Worm (Caenorhabditis elegans) whole organism, young adult: ENCODE data around the gene F31D4.5.
A peak's percentile ranks its signal among the peaks of the same experiment; 100 is the strongest.

Experiments
- B0336.3 ChIP-seq: fragments of 200-800 bp; sonication (Bioruptor generic); IDR thresholded peaks from 2 replicates; pipeline ENCODE4 v1.3.6; 2022; ENCODE audit warnings: missing genetic modification characterization, missing compliant biosample characterization
- D2030.7 ChIP-seq: fragments of 200-800 bp; sonication (Bioruptor generic); IDR thresholded peaks from 2 replicates; pipeline ENCODE4 v1.3.6; 2022; ENCODE audit warnings: missing genetic modification reagents, missing genetic modification characterization, missing compliant biosample characterization
- F23B12.7 ChIP-seq: sonication (generic microtip); optimal IDR thresholded peaks from 2 replicates; lab custom pipeline; 2017; ENCODE audit warnings: missing genetic modification characterization, mild to moderate bottlenecking, missing compliant biosample characterization, antibody characterized with exemption, moderate library complexity; ENCODE audit not compliant: insufficient read depth
- F37B4.10 ChIP-seq: fragments of 200-800 bp; sonication (Bioruptor generic); IDR thresholded peaks from 2 replicates; pipeline ENCODE4 v1.3.6; 2022; ENCODE audit warnings: missing genetic modification characterization, missing compliant biosample characterization
- F55B11.4 ChIP-seq: sonication (generic microtip); optimal IDR thresholded peaks from 2 replicates; lab custom pipeline; 2016; ENCODE audit warnings: missing compliant biosample characterization, missing genetic modification characterization, borderline replicate concordance; ENCODE audit not compliant: insufficient read depth
- K11D2.4 ChIP-seq: fragments of 200-800 bp; sonication (Bioruptor generic); IDR thresholded peaks from 2 replicates; pipeline ENCODE4 v1.3.6; 2022; ENCODE audit warnings: missing genetic modification reagents, missing genetic modification characterization, missing compliant biosample characterization
- T07F8.4 ChIP-seq: sonication (generic microtip); optimal IDR thresholded peaks from 2 replicates; lab custom pipeline; 2016; ENCODE audit warnings: mild to moderate bottlenecking, missing genetic modification characterization, moderate library complexity, missing compliant biosample characterization
- T26A5.8 ChIP-seq: sonication (generic microtip); optimal IDR thresholded peaks from 2 replicates; lab custom pipeline; 2016; ENCODE audit warnings: missing genetic modification characterization, missing compliant biosample characterization
- akir-1 ChIP-seq: fragments of 200-800 bp; sonication (Bioruptor generic); optimal IDR thresholded peaks from 2 replicates; lab custom pipeline; 2018; ENCODE audit warnings: mild to moderate bottlenecking, missing genetic modification characterization, moderate library complexity, missing compliant biosample characterization
- ama-1 ChIP-seq, 3 experiments: fragments of 150-350 bp in 1 of 3; sonication (generic microtip) in 2 of 3; optimal IDR thresholded peaks; 2 replicates each; lab custom pipeline; 2014 to 2018; ENCODE audit warnings: missing biosample characterization in 2 of 3, missing genetic modification characterization in 2 of 3, missing genetic modification reagents in 2 of 3
- atf-7 ChIP-seq: sonication (generic microtip); optimal IDR thresholded peaks from 2 replicates; lab custom pipeline; 2017; ENCODE audit warnings: mild to moderate bottlenecking, missing genetic modification characterization, missing compliant biosample characterization
- athp-1 ChIP-seq: sonication (generic microtip); optimal IDR thresholded peaks from 2 replicates; lab custom pipeline; 2017; ENCODE audit warnings: mild to moderate bottlenecking, missing genetic modification characterization, missing compliant biosample characterization
- attf-5 ChIP-seq: fragments of 200-800 bp; sonication (Bioruptor generic); optimal IDR thresholded peaks from 2 replicates; lab custom pipeline; 2018; ENCODE audit warnings: mild to moderate bottlenecking, missing genetic modification characterization, missing compliant biosample characterization
- cebp-1 ChIP-seq, 2 experiments: fragments of 200-800 bp in 1 of 2; sonication (Bioruptor generic) in 1 of 2; sonication (generic microtip) in 1 of 2; IDR thresholded peaks in 1 of 2; optimal IDR thresholded peaks in 1 of 2; 2 replicates each; pipeline versions ENCODE4 v1.3.6 to Lab custom; 2017 to 2022; ENCODE audit warnings: missing compliant biosample characterization in 2 of 2, missing genetic modification characterization in 2 of 2, mild to moderate bottlenecking in 1 of 2, missing genetic modification reagents in 1 of 2, moderate library complexity in 1 of 2
- ceh-79 ChIP-seq: sonication (generic microtip); optimal IDR thresholded peaks from 2 replicates; lab custom pipeline; 2017; ENCODE audit warnings: mild to moderate bottlenecking, missing genetic modification characterization, missing compliant biosample characterization
- chd-7 ChIP-seq: sonication (generic microtip); optimal IDR thresholded peaks from 2 replicates; lab custom pipeline; 2016; ENCODE audit warnings: mild to moderate bottlenecking, missing genetic modification characterization, moderate library complexity, missing compliant biosample characterization
- dox-1 ChIP-seq: fragments of 200-800 bp; sonication (Bioruptor generic); IDR thresholded peaks from 2 replicates; pipeline ENCODE4 v1.3.6; 2022; ENCODE audit warnings: missing genetic modification reagents, missing genetic modification characterization, missing compliant biosample characterization
- dpff-1 ChIP-seq: sonication (generic microtip); optimal IDR thresholded peaks from 2 replicates; lab custom pipeline; 2017; ENCODE audit warnings: mild to moderate bottlenecking, missing genetic modification characterization, missing compliant biosample characterization
- efl-1 ChIP-seq: fragments of 150-350 bp; optimal IDR thresholded peaks from 2 replicates; lab custom pipeline; 2014; ENCODE audit warnings: missing biosample characterization, missing genetic modification reagents, missing genetic modification characterization
- ekl-4 ChIP-seq: fragments of 200-800 bp; sonication (Bioruptor generic); IDR thresholded peaks from 2 replicates; pipeline ENCODE4 v1.3.6; 2022; ENCODE audit warnings: missing genetic modification reagents, missing genetic modification characterization, missing compliant biosample characterization
- ets-4 ChIP-seq: fragments of 200-800 bp; sonication (Bioruptor generic); optimal IDR thresholded peaks from 2 replicates; lab custom pipeline; 2018; ENCODE audit warnings: mild to moderate bottlenecking, missing genetic modification characterization, missing compliant biosample characterization
- fkh-3 ChIP-seq: sonication (generic microtip); optimal IDR thresholded peaks from 2 replicates; lab custom pipeline; 2016; ENCODE audit warnings: mild to moderate bottlenecking, missing genetic modification characterization, missing compliant biosample characterization
- hlh-12 ChIP-seq: sonication (generic microtip); optimal IDR thresholded peaks from 2 replicates; lab custom pipeline; 2016; ENCODE audit warnings: missing genetic modification characterization, missing compliant biosample characterization
- hmg-1.2 ChIP-seq: fragments of 200-800 bp; sonication (Bioruptor generic); IDR thresholded peaks from 2 replicates; pipeline ENCODE4 v1.3.6; 2022; ENCODE audit warnings: missing genetic modification reagents, missing genetic modification characterization, missing compliant biosample characterization
- hsf-1 ChIP-seq: fragments of 200-800 bp; sonication (Bioruptor generic); IDR thresholded peaks from 2 replicates; pipeline ENCODE4 v1.3.6; 2022; ENCODE audit warnings: missing genetic modification reagents, missing genetic modification characterization, missing compliant biosample characterization
- lin-26 ChIP-seq: fragments of 200-800 bp; sonication (Bioruptor generic); IDR thresholded peaks from 2 replicates; pipeline ENCODE4 v1.3.6; 2022; ENCODE audit warnings: missing genetic modification reagents, missing genetic modification characterization, missing compliant biosample characterization
- lin-40 ChIP-seq: sonication (generic microtip); optimal IDR thresholded peaks from 2 replicates; lab custom pipeline; 2016; ENCODE audit warnings: missing genetic modification characterization, mild to moderate bottlenecking, missing compliant biosample characterization, missing genotype, missing genetic modification reagents
- lin-54 ChIP-seq: fragments of 200-800 bp; sonication (Bioruptor generic); optimal IDR thresholded peaks from 2 replicates; lab custom pipeline; 2018; ENCODE audit warnings: mild to moderate bottlenecking, missing genetic modification characterization, missing compliant biosample characterization
- lsy-27 ChIP-seq: sonication (generic microtip); optimal IDR thresholded peaks from 2 replicates; lab custom pipeline; 2017; ENCODE audit warnings: missing genetic modification characterization, mild to moderate bottlenecking, missing compliant biosample characterization, antibody characterized with exemption, missing genotype, borderline replicate concordance; ENCODE audit not compliant: insufficient read depth
- madf-3 ChIP-seq: fragments of 200-800 bp; sonication (Bioruptor generic); IDR thresholded peaks from 2 replicates; pipeline ENCODE4 v1.3.6; 2022; ENCODE audit warnings: missing genetic modification reagents, missing genetic modification characterization, missing compliant biosample characterization
- madf-6 ChIP-seq: fragments of 200-800 bp; sonication (Bioruptor generic); IDR thresholded peaks from 2 replicates; pipeline ENCODE4 v1.3.6; 2022; ENCODE audit warnings: missing genetic modification reagents, missing genetic modification characterization, missing compliant biosample characterization
- nfyb-1 ChIP-seq: fragments of 200-800 bp; sonication (Bioruptor generic); IDR thresholded peaks from 2 replicates; pipeline ENCODE4 v1.3.6; 2022; ENCODE audit warnings: missing genetic modification reagents, missing genetic modification characterization, missing compliant biosample characterization
- nhr-120 ChIP-seq: fragments of 200-800 bp; sonication (Bioruptor generic); IDR thresholded peaks from 2 replicates; pipeline ENCODE4 v1.3.6; 2022; ENCODE audit warnings: missing genetic modification characterization, missing compliant biosample characterization
- pbrm-1 ChIP-seq: fragments of 200-800 bp; sonication (Bioruptor generic); IDR thresholded peaks from 2 replicates; pipeline ENCODE4 v1.3.6; 2022; ENCODE audit warnings: missing genetic modification reagents, missing genetic modification characterization, missing compliant biosample characterization
- rcor-1 ChIP-seq: fragments of 200-800 bp; sonication (Bioruptor generic); IDR thresholded peaks from 2 replicates; pipeline ENCODE4 v1.3.6; 2022; ENCODE audit warnings: missing genetic modification reagents, missing genetic modification characterization, missing compliant biosample characterization
- snpc-3.4 ChIP-seq: sonication (generic microtip); optimal IDR thresholded peaks from 2 replicates; lab custom pipeline; 2017; ENCODE audit warnings: missing genetic modification characterization, mild to moderate bottlenecking, missing compliant biosample characterization, antibody characterized with exemption, moderate library complexity, missing genotype, missing genetic modification reagents
- snpc-4 ChIP-seq, 5 experiments: fragments of 150-350 bp in 1 of 5; sonication (generic microtip) in 4 of 5; optimal IDR thresholded peaks; 2 replicates each; lab custom pipeline; 2014 to 2018; ENCODE audit warnings: missing genetic modification characterization in 5 of 5, missing biosample characterization in 3 of 5, antibody characterized with exemption in 2 of 5, mild to moderate bottlenecking in 2 of 5, missing compliant biosample characterization in 2 of 5, missing genotype in 2 of 5, moderate library complexity in 2 of 5, missing genetic modification reagents in 1 of 5
- tbp1 ChIP-seq: fragments of 200-800 bp; sonication (Bioruptor generic); optimal IDR thresholded peaks from 2 replicates; lab custom pipeline; 2018; ENCODE audit warnings: mild to moderate bottlenecking, missing genetic modification characterization, missing compliant biosample characterization
- tbx-9 ChIP-seq: sonication (generic microtip); optimal IDR thresholded peaks from 2 replicates; lab custom pipeline; 2016; ENCODE audit warnings: borderline replicate concordance, missing genetic modification characterization, inconsistent platforms, missing compliant biosample characterization
- tlf-1 ChIP-seq: fragments of 200-800 bp; sonication (Bioruptor generic); optimal IDR thresholded peaks from 2 replicates; lab custom pipeline; 2018; ENCODE audit warnings: mild to moderate bottlenecking, missing genetic modification characterization, missing compliant biosample characterization
- ztf-18 ChIP-seq: sonication (generic microtip); optimal IDR thresholded peaks from 2 replicates; lab custom pipeline; 2016; ENCODE audit warnings: missing genotype, mild to moderate bottlenecking, missing genetic modification characterization, missing compliant biosample characterization

Gene F31D4.5

ce11 chrV:20847743-20848229 lies 6.1 kb upstream of the F31D4.5 start (continued):
- TF ChIP-seq snpc-3.4 (tag; lab: Kevin White, UChicago) (peak; percentile 67), akir-1 (GFP tag; lab: Kevin White, UChicago) (no peak), ets-4 (GFP tag; lab: Kevin White, UChicago) (peak; percentile 32), tlf-1 (GFP tag; lab: Kevin White, UChicago) (peak; percentile 63), nfyb-1 (GFP tag; lab: Robert Waterston, UW) (peak; percentile 70), ceh-79 (tag; lab: Kevin White, UChicago) (peak; percentile 64), tbp1 (peak; percentile 51), cebp-1 (GFP tag; IDR thresholded peaks at IDR 0.05; lab: Robert Waterston, UW) (no peak), cebp-1 (tag; optimal IDR thresholded peaks at IDR 0.05; lab: Kevin White, UChicago) (peak; percentile 36), dpff-1 (tag; lab: Kevin White, UChicago) (peak; percentile 37), attf-5 (GFP tag; lab: Kevin White, UChicago) (no peak), ekl-4 (GFP tag; lab: Robert Waterston, UW) (peak; percentile 42; the same call in 1 of the 2 replicates), madf-6 (GFP tag; lab: Robert Waterston, UW) (peak; percentile 52; the same call in 1 of the 2 replicates), tbx-9 (peak; percentile 62), rcor-1 (peak; percentile 20; the same call in 1 of the 2 replicates), lin-26 (GFP tag; lab: Robert Waterston, UW) (peak; percentile 59; the same call in 1 of the 2 replicates), efl-1 (no peak), ztf-18 (tag; lab: Kevin White, UChicago) (peak; percentile 46), madf-3 (peak; percentile 65; the same call in 1 of the 2 replicates), fkh-3 (tag; lab: Kevin White, UChicago) (peak; percentile 1), athp-1 (peak; percentile 72), T07F8.4 (tag; lab: Kevin White, UChicago) (peak; percentile 51), lin-40 (tag; lab: Kevin White, UChicago) (peak; percentile 14), lsy-27 (tag; lab: Kevin White, UChicago) (no peak), nhr-120 (GFP tag; lab: Robert Waterston, UW) (no peak), ama-1 (optimal IDR thresholded peaks at IDR 0.05; lab: Kevin White, UChicago) (peak; percentile 75), ama-1 (GFP tag; optimal IDR thresholded peaks at IDR 0.05; lab: Kevin White, UChicago) (no peak), T26A5.8 (tag; lab: Kevin White, UChicago) (peak; percentile 9), pbrm-1 (GFP tag; lab: Robert Waterston, UW) (peak; percentile 50; the same call in 1 of the 2 replicates), K11D2.4 (GFP tag; lab: Robert Waterston, UW) (no peak), B0336.3 (GFP tag; lab: Robert Waterston, UW) (peak; percentile 82), F37B4.10 (GFP tag; lab: Robert Waterston, UW) (no peak), atf-7 (tag; lab: Kevin White, UChicago) (peak; percentile 50), snpc-4 (GFP tag; optimal IDR thresholded peaks at IDR 0.05; lab: Kevin White, UChicago) (no peak), snpc-4 (tag; optimal IDR thresholded peaks at IDR 0.05; lab: Kevin White, UChicago) (peak in 2 of 4 experiments; percentile 53 to 66), dox-1 (peak; percentile 37; the same call in 1 of the 2 replicates), lin-54 (GFP tag; lab: Kevin White, UChicago) (peak; percentile 15), F55B11.4 (no peak), hlh-12 (tag; lab: Kevin White, UChicago) (peak; percentile 27), F23B12.7 (tag; lab: Kevin White, UChicago) (peak; percentile 56), hmg-1.2 (GFP tag; lab: Robert Waterston, UW) (peak; percentile 30; the same call in 1 of the 2 replicates), chd-7 (tag; lab: Kevin White, UChicago) (peak; percentile 76), hsf-1 (GFP tag; lab: Robert Waterston, UW) (peak; percentile 73), D2030.7 (GFP tag; lab: Robert Waterston, UW) (peak; percentile 55; the same call in 1 of the 2 replicates)
- TF ChIP-seq, all 124 proteins: peak for 49
